Fruit fly (Drosophila melanogaster) whole organism, wandering third instar larva: ENCODE measurements around the gene betaTub65B.

Experiments
- CG32264 ChIP-seq: fragments of 200-800 bp; sonication (Bioruptor generic); optimal IDR thresholded peaks from 2 replicates; lab custom pipeline; 2016; ENCODE audit warnings: missing biosample characterization, missing genetic modification characterization
- CG9705 ChIP-seq: fragments of 200-800 bp; sonication (Bioruptor generic); optimal IDR thresholded peaks from 2 replicates; lab custom pipeline; 2018; ENCODE audit warnings: missing biosample characterization, mild to moderate bottlenecking, missing genetic modification characterization
- CrebA ChIP-seq: fragments of 200-800 bp; sonication (Bioruptor generic); optimal IDR thresholded peaks from 2 replicates; lab custom pipeline; 2016; ENCODE audit warnings: missing biosample characterization, mild to moderate bottlenecking, missing genetic modification characterization, borderline replicate concordance
- GATAd ChIP-seq: sonication (Bioruptor generic); optimal IDR thresholded peaks from 2 replicates; lab custom pipeline; 2016; ENCODE audit warnings: missing biosample characterization, missing genetic modification characterization
- HLH106 ChIP-seq: fragments of 200-800 bp; optimal IDR thresholded peaks from 3 replicates; lab custom pipeline; 2019; ENCODE audit warnings: missing biosample characterization, mild to moderate bottlenecking, missing genetic modification characterization, moderate library complexity
- Hnf4 ChIP-seq: fragments of 200-800 bp; sonication (Bioruptor generic); optimal IDR thresholded peaks from 2 replicates; lab custom pipeline; 2016; ENCODE audit warnings: missing biosample characterization, mild to moderate bottlenecking, missing genetic modification characterization
- Hr78 ChIP-seq: fragments of >200 bp; optimal IDR thresholded peaks from 2 replicates; lab custom pipeline; 2017; ENCODE audit warnings: missing biosample characterization, missing genetic modification characterization
- Hr83 ChIP-seq: fragments of 200-300 bp; sonication (Bioruptor generic); optimal IDR thresholded peaks from 2 replicates; lab custom pipeline; 2016; ENCODE audit warnings: missing biosample characterization, mild to moderate bottlenecking, missing genetic modification characterization, moderate library complexity; ENCODE audit not compliant: poor library complexity, severe bottlenecking
- OdsH ChIP-seq: fragments of 200-800 bp; sonication (Bioruptor generic); optimal IDR thresholded peaks from 2 replicates; lab custom pipeline; 2016; ENCODE audit warnings: missing biosample characterization, mild to moderate bottlenecking, missing genetic modification characterization
- Rel ChIP-seq, 2 experiments: fragments of 200-800 bp; sonication (Bioruptor generic) in 1 of 2; optimal IDR thresholded peaks; 2 replicates in 1 of 2; 3 replicates in 1 of 2; lab custom pipeline; 2016 to 2019; ENCODE audit warnings: mild to moderate bottlenecking in 2 of 2, missing biosample characterization in 2 of 2, missing genetic modification characterization in 2 of 2, moderate library complexity in 1 of 2
- Sp1 ChIP-seq: fragments of 200-800 bp; sonication (Bioruptor generic); optimal IDR thresholded peaks from 3 replicates; lab custom pipeline; 2019; ENCODE audit warnings: missing biosample characterization, mild to moderate bottlenecking, missing genetic modification characterization, moderate library complexity
- Vsx2 ChIP-seq: fragments of 200-300, 225-300 bp; sonication (Bioruptor generic); optimal IDR thresholded peaks from 2 replicates; lab custom pipeline; 2018; ENCODE audit warnings: missing biosample characterization, missing genetic modification characterization; ENCODE audit not compliant: partially characterized antibody
- br ChIP-seq: fragments of 200-800 bp; sonication (Bioruptor generic); optimal IDR thresholded peaks from 2 replicates; lab custom pipeline; 2016; ENCODE audit warnings: missing biosample characterization, missing genetic modification characterization
- brk ChIP-seq: fragments of 200-800 bp; sonication (Bioruptor generic); optimal IDR thresholded peaks from 2 replicates; lab custom pipeline; 2016; ENCODE audit warnings: missing biosample characterization, mild to moderate bottlenecking, missing genetic modification characterization
- dmrt93B ChIP-seq: fragments of 200-800 bp; sonication (Bioruptor generic); optimal IDR thresholded peaks from 2 replicates; lab custom pipeline; 2018; ENCODE audit warnings: missing biosample characterization, mild to moderate bottlenecking, missing genetic modification characterization
- dsf ChIP-seq: sonication (Bioruptor generic); optimal IDR thresholded peaks from 2 replicates; lab custom pipeline; 2016; ENCODE audit warnings: missing biosample characterization, missing genetic modification characterization, borderline replicate concordance
- ey ChIP-seq: fragments of 200-800 bp; sonication (Bioruptor generic); optimal IDR thresholded peaks from 2 replicates; lab custom pipeline; 2016; ENCODE audit warnings: missing biosample characterization, missing genetic modification characterization
- foxo ChIP-seq, 2 experiments: fragments of 200-800 bp; sonication (Bioruptor generic); optimal IDR thresholded peaks; 2 replicates in 1 of 2; 3 replicates in 1 of 2; lab custom pipeline; 2016 to 2017; ENCODE audit warnings: missing biosample characterization in 2 of 2, missing genetic modification characterization in 2 of 2
- fru ChIP-seq: fragments of 200-800 bp; sonication (Bioruptor generic); optimal IDR thresholded peaks from 3 replicates; lab custom pipeline; 2016; ENCODE audit warnings: missing biosample characterization, mild to moderate bottlenecking, missing genetic modification characterization
- h ChIP-seq: fragments of 200-800 bp; sonication (Bioruptor generic); optimal IDR thresholded peaks from 3 replicates; lab custom pipeline; 2016; ENCODE audit warnings: missing biosample characterization, mild to moderate bottlenecking, missing genetic modification characterization
- pan ChIP-seq: fragments of >200 bp; optimal IDR thresholded peaks from 2 replicates; lab custom pipeline; 2017
- rgr ChIP-seq: fragments of 200-800 bp; sonication (Bioruptor generic); optimal IDR thresholded peaks from 3 replicates; lab custom pipeline; 2016; ENCODE audit warnings: missing biosample characterization, mild to moderate bottlenecking, missing genetic modification characterization
- tai ChIP-seq: sonication (Bioruptor generic); optimal IDR thresholded peaks from 2 replicates; lab custom pipeline; 2016; ENCODE audit warnings: missing biosample characterization, missing genetic modification characterization

betaTub65B gene

dm6 chr3L:6576709-6577108 lies 46.2 kb downstream of the betaTub65B start:
- TF ChIP-seq ey (GFP tag; lab: Kevin White, UChicago) (peak; percentile 60), fru (GFP tag; lab: Kevin White, UChicago) (peak; percentile 48), br (peak; percentile 31), Vsx2 (GFP tag; lab: Kevin White, UChicago) (no peak), h (GFP tag; lab: Kevin White, UChicago) (peak; percentile 38), OdsH (GFP tag; lab: Kevin White, UChicago) (peak; percentile 30), tai (no peak), foxo (GFP tag; optimal IDR thresholded peaks at IDR 0.05; lab: Kevin White, UChicago) (peak in 1 of 2 experiments; percentile 32), CG32264 (GFP tag; lab: Kevin White, UChicago) (no peak), rgr (GFP tag; lab: Kevin White, UChicago) (peak; percentile 38), dmrt93B (peak; percentile 23), HLH106 (tag; lab: Kevin White, UChicago) (peak; percentile 44), Sp1 (peak; percentile 24)

- no peak for TF ChIP-seq brk
- no peak for TF ChIP-seq fru (GFP tag; lab: Kevin White, UChicago)
- no peak for TF ChIP-seq rgr (GFP tag; lab: Kevin White, UChicago)
- TF ChIP-seq CG9705, result no peak
- no peak for TF ChIP-seq h (GFP tag; lab: Kevin White, UChicago)
- no peak for TF ChIP-seq OdsH (GFP tag; lab: Kevin White, UChicago)
- no peak for TF ChIP-seq CrebA (GFP tag; lab: Kevin White, UChicago)
- no peak for TF ChIP-seq Hr83 (GFP tag; lab: Kevin White, UChicago)
- TF ChIP-seq Rel (GFP tag; optimal IDR thresholded peaks at IDR 0.05; lab: Kevin White, UChicago), result no peak
- no peak for TF ChIP-seq Rel (tag; optimal IDR thresholded peaks at IDR 0.05; lab: Kevin White, UChicago)
- no peak for TF ChIP-seq HLH106 (tag; lab: Kevin White, UChicago)
- TF ChIP-seq CG32264 (GFP tag; lab: Kevin White, UChicago), result no peak
- no peak for TF ChIP-seq Vsx2 (GFP tag; lab: Kevin White, UChicago)
- no peak for TF ChIP-seq foxo (GFP tag; optimal IDR thresholded peaks at IDR 0.05; lab: Kevin White, UChicago)
- TF ChIP-seq Hr78 (GFP tag; lab: Kevin White, UChicago), result no peak
- TF ChIP-seq Hnf4 (GFP tag; lab: Kevin White, UChicago), result no peak
- TF ChIP-seq GATAd (GFP tag; lab: Kevin White, UChicago), result no peak
- no peak for TF ChIP-seq dsf (GFP tag; lab: Kevin White, UChicago)
- no peak for TF ChIP-seq pan (lab: Kevin White, UChicago)
Observed at dm6 chr3L:6577313-6577852, 46.9 kb downstream of the betaTub65B start.
